Worm (Caenorhabditis elegans) whole organism, young adult: ENCODE data around the gene best-22.

ENCODE experiments used
- athp-1 ChIP-seq: sonication (generic microtip); optimal IDR thresholded peaks from 2 replicates; lab custom pipeline; 2017; ENCODE audit warnings: mild to moderate bottlenecking, missing genetic modification characterization, missing compliant biosample characterization
- pha-4 ChIP-seq: fragments of 150-350 bp; sonication (generic microtip); optimal IDR thresholded peaks from 2 replicates; lab custom pipeline; 2014; ENCODE audit warnings: missing biosample characterization, missing genetic modification reagents, missing genetic modification characterization

DNA sequence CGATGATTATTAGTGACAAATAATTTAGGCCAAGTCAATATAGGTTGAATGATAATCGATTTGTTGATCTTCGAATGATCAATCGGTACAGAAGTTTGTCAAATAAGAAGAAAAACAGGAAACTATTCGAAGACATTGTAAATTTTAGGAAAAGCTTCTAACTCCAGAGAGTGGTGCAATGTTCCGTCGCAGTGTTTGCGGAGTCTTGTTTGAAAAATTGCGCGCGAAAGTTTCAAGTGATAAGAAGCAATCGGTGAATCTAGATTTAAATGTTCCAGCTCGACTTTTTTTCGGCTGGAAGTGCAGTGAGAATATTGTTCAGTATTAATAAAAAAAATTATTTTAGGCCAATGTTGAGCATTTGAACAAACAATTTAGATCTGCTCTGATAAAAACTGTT, 15.0 kb upstream of the best-22 start:
- no peak for TF ChIP-seq athp-1 (tag; lab: Kevin White, UChicago)
- TF ChIP-seq pha-4 (tag; lab: Kevin White, UChicago) = no peak
